Worm (Caenorhabditis elegans): ENCODE measurements around the gene K07H8.12.

K07H8.12 gene

DNA sequence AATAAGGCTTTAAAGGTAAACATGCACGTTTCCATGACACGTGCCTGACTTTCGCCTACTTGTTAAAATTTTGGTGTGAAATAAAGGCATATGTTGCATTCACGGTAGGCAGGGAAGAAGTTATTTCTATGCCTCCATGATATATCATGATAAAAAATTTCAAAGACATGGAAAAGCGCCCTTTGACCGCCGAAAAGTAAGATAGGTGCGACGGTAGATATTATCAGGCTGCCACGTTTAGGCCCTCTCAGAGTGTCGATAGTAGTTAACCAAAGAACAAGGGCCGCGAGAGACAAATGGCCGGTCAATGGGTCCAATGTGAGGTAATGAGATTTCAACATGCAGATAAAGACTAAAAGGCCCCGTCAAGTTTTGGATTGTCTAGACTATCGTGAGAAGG, 33.3 kb downstream of the K07H8.12 start:
- TF ChIP-seq ceh-14 (tag; optimal IDR thresholded peaks at IDR 0.05) (no peak), pha-4 (tag; optimal IDR thresholded peaks at IDR 0.05) (no peak), nhr-11 (tag; optimal IDR thresholded peaks at IDR 0.05) (no peak)

DNA sequence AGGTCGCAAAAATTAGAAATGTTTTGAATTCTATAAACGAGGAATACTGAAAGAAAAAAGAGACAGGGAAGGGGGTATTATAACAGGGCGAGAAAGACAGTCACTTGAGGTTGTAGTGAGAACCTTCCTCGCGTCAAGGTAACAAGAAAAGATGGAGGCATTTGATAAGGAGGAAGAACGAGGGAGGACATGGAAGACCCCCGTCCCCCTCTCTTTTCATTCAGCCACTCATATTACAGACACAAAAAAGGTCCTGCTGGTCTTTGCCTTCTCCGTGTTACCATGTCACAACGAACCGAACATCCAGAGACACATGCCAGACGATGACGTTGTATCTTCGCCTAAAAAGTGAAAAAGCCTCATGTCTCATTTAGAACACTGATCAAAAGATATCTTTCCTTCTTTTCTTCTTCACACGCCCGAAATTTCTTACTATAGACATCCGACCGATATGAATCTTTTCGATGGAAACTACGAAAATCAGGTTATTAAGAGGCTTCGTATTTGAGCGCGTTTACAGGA, 35.1 kb downstream of the K07H8.12 start:
- TF ChIP-seq nfya-1 (tag; optimal IDR thresholded peaks at IDR 0.05) (no peak), npax-4 (tag; optimal IDR thresholded peaks at IDR 0.05) (no peak), ttx-3 (tag; optimal IDR thresholded peaks at IDR 0.05) (no peak), sox-2 (GFP tag; IDR thresholded peaks at IDR 0.05) (no peak), K02D7.2 (tag; optimal IDR thresholded peaks at IDR 0.05) (no peak), ama-1 (optimal IDR thresholded peaks at IDR 0.05) (no peak)

DNA sequence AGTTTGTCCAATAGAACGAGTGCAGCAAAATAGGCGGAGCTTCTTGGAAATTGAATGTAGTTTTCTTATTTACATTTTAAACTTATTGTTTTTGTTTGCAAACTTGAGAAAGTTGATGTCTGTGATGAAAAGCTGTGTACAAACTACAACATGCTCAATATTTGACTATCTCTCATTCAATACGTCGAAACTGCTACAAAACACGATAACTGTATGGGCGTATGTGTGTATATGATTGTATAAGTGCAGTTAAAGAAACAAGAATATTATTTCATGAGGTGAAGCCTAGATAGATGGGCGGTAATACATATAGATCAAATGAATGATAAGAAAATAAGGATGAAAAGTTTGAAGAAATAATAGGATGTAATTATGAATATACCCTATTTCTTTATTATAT, 36.9 kb downstream of the K07H8.12 start:
- TF ChIP-seq pax-1 (tag; optimal IDR thresholded peaks at IDR 0.05): no peak
- TF ChIP-seq ceh-22 (tag; optimal IDR thresholded peaks at IDR 0.05): no peak
- no peak for TF ChIP-seq ceh-18 (tag; optimal IDR thresholded peaks at IDR 0.05)
- TF ChIP-seq gmeb-2 (tag; optimal IDR thresholded peaks at IDR 0.05): no peak
- no peak for TF ChIP-seq ceh-34 (tag; optimal IDR thresholded peaks at IDR 0.05)
- no peak for TF ChIP-seq tbx-7 (tag; optimal IDR thresholded peaks at IDR 0.05)
- TF ChIP-seq elt-2 (tag; optimal IDR thresholded peaks at IDR 0.05): no peak
- TF ChIP-seq ceh-48 (tag; optimal IDR thresholded peaks at IDR 0.05): no peak
- no peak for TF ChIP-seq nhr-232 (tag; optimal IDR thresholded peaks at IDR 0.05)
- TF ChIP-seq fax-1 (tag; optimal IDR thresholded peaks at IDR 0.05): no peak
- TF ChIP-seq ama-1 (optimal IDR thresholded peaks at IDR 0.05): no peak
- no peak for TF ChIP-seq ceh-31 (tag; optimal IDR thresholded peaks at IDR 0.05)
- no peak for TF ChIP-seq ceh-30 (tag; optimal IDR thresholded peaks at IDR 0.05)
- TF ChIP-seq dve-1 (tag; optimal IDR thresholded peaks at IDR 0.05): no peak
- no peak for TF ChIP-seq npax-4 (tag; optimal IDR thresholded peaks at IDR 0.05)
- TF ChIP-seq hlh-13 (GFP tag; optimal IDR thresholded peaks at IDR 0.05): no peak

DNA sequence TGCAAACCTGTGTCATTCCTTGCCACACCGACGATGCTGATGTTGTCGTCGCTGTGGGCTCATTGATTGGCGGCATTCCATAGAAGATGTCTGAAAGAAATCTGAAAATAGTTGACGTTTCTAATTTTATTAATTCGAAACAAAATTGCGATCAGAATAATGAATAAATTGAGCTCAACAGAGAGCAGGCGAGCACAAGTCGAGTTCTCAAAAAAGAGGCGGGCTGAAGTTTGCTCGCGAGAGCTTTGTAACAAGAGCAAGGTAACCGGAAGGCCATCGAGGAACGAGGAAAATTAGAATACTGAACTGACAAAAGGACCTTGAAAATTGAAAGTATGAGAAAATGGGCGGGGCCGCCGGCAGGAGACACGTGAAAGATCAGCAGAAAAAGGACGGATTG, 40.0 kb downstream of the K07H8.12 start, which contains the start of gene nhr-66:
Gene nhr-66 (minus strand): TSS at position 101 of the 400 bp plus-strand sequence.
- TF ChIP-seq mec-3 (tag; optimal IDR thresholded peaks at IDR 0.05; ENCODE audit: borderline replicate concordance) (no peak), ceh-9 (tag; optimal IDR thresholded peaks at IDR 0.05) (no peak), hlh-6 (tag; optimal IDR thresholded peaks at IDR 0.05) (no peak), pros-1 (tag; optimal IDR thresholded peaks at IDR 0.05) (no peak), ceh-14 (tag; optimal IDR thresholded peaks at IDR 0.05) (no peak), nhr-11 (tag; optimal IDR thresholded peaks at IDR 0.05) (no peak), sox-2 (GFP tag; IDR thresholded peaks at IDR 0.05) (no peak), hlh-13 (GFP tag; optimal IDR thresholded peaks at IDR 0.05) (no peak), ceh-19 (GFP tag; optimal IDR thresholded peaks at IDR 0.05) (no peak), ttx-3 (tag; optimal IDR thresholded peaks at IDR 0.05) (no peak), gmeb-2 (tag; optimal IDR thresholded peaks at IDR 0.05) (no peak), ceh-18 (tag; optimal IDR thresholded peaks at IDR 0.05) (no peak), hlh-8 (tag; optimal IDR thresholded peaks at IDR 0.05) (no peak), sdc-2 (tag; optimal IDR thresholded peaks at IDR 0.05) (no peak), F13H6.1 (tag; optimal IDR thresholded peaks at IDR 0.05) (no peak), C08G9.2 (tag; optimal IDR thresholded peaks at IDR 0.05) (no peak)

DNA sequence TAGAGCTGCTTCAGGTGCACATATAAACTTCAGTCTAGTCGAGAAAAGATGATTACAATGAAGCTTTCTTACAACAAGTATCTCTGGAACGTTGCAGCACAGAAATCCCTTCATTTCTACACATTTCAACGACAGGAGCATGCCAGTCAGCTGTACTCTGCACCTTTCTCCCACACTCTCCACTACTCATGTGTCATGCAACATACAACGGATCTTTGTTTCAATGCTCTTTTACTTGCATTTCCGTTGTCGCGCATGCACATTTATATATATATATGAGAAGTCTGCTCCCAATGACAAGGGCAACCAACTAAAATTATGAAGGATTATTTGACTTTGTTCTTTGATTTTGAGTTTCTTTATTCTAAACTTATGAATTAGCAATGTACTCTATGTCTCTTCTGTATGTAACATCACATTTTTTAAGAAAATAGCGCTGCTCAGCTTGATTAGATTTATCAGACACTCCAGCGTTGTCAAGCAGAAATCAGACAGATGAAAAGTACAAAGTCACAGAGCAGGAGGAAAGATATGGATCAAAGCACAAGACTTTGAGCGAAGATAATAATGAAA, 41.3 kb downstream of the K07H8.12 start:
- TF ChIP-seq npax-4 (tag; optimal IDR thresholded peaks at IDR 0.05) (no peak), ceh-45 (GFP tag; IDR thresholded peaks at IDR 0.05) (no peak), hlh-13 (GFP tag; optimal IDR thresholded peaks at IDR 0.05) (no peak), ceh-31 (tag; optimal IDR thresholded peaks at IDR 0.05) (no peak), ama-1 (optimal IDR thresholded peaks at IDR 0.05) (no peak), nfya-1 (tag; optimal IDR thresholded peaks at IDR 0.05) (no peak), elt-4 (tag; optimal IDR thresholded peaks at IDR 0.05) (no peak), C38D4.7 (GFP tag; optimal IDR thresholded peaks at IDR 0.05) (no peak), ahr-1 (tag; optimal IDR thresholded peaks at IDR 0.05) (no peak), elt-2 (tag; optimal IDR thresholded peaks at IDR 0.05) (no peak)

Data from whole organism, late embryonic.